Fruit fly (Drosophila melanogaster) S2 (cell line): Measurements from ENCODE around the gene stnA.

Source experiments
- CG8478 ChIP-seq: fragments of >200 bp; optimal IDR thresholded peaks from 2 replicates; lab custom pipeline; 2018
- CTCF ChIP-seq, 2 experiments: fragments of >200 bp; optimal IDR thresholded peaks; 2 replicates each; lab custom pipeline; 2018

dm6 chrX:22945021-22945420 is 59.4 kb downstream of the stnA start, which contains the start of gene Cnep1r1:
- no peak for TF ChIP-seq CTCF (optimal IDR thresholded peaks at IDR 0.05; lab: Kevin White, UChicago)
- no peak for TF ChIP-seq CG8478 (lab: Kevin White, UChicago)
